Worm (Caenorhabditis elegans) whole organism, L3 larva: ENCODE data around the gene F07H5.13.

Experiments used
- ZK546.5 ChIP-seq: sonication (generic microtip); optimal IDR thresholded peaks from 2 replicates; lab custom pipeline; 2017; ENCODE audit warnings: missing biosample characterization, missing genetic modification characterization
- aly-2 ChIP-seq: fragments of 150-350 bp; optimal IDR thresholded peaks from 2 replicates; lab custom pipeline; 2014; ENCODE audit warnings: missing biosample characterization, missing genetic modification characterization
- ceh-16 ChIP-seq: sonication (generic microtip); optimal IDR thresholded peaks from 2 replicates; lab custom pipeline; 2017; ENCODE audit warnings: missing biosample characterization, missing genetic modification characterization
- ceh-28 ChIP-seq: fragments of 150-350 bp; optimal IDR thresholded peaks from 2 replicates; lab custom pipeline; 2014; ENCODE audit warnings: missing biosample characterization, missing genetic modification reagents, missing genetic modification characterization
- ceh-82 ChIP-seq: fragments of 150-350 bp; optimal IDR thresholded peaks from 2 replicates; lab custom pipeline; 2014; ENCODE audit warnings: missing biosample characterization, missing genetic modification characterization
- ceh-9 ChIP-seq: sonication (generic microtip); optimal IDR thresholded peaks from 2 replicates; lab custom pipeline; 2018; ENCODE audit warnings: missing biosample characterization, missing genetic modification characterization
- daf-12 ChIP-seq: fragments of 150-350 bp; optimal IDR thresholded peaks from 2 replicates; lab custom pipeline; 2014; ENCODE audit warnings: missing biosample characterization, missing genetic modification reagents, missing genetic modification characterization
- egl-27 ChIP-seq: sonication (generic microtip); optimal IDR thresholded peaks from 4 replicates; lab custom pipeline; 2017; ENCODE audit warnings: missing biosample characterization, missing genetic modification reagents, missing genetic modification characterization
- elt-1 ChIP-seq: fragments of 150-350 bp; optimal IDR thresholded peaks from 2 replicates; lab custom pipeline; 2014; ENCODE audit warnings: missing biosample characterization, missing genetic modification characterization
- elt-2 ChIP-seq: sonication (generic microtip); optimal IDR thresholded peaks from 2 replicates; lab custom pipeline; 2016; ENCODE audit warnings: missing genetic modification reagents, mild to moderate bottlenecking, missing genetic modification characterization, missing compliant biosample characterization
- elt-3 ChIP-seq, 3 experiments: fragments of 150-350 bp in 1 of 3; sonication (generic microtip) in 2 of 3; optimal IDR thresholded peaks; 2 replicates in 2 of 3; 4 replicates in 1 of 3; lab custom pipeline; 2014 to 2017; ENCODE audit warnings: missing biosample characterization in 3 of 3, missing genetic modification characterization in 3 of 3
- eor-1 ChIP-seq, 2 experiments: fragments of 150-350 bp; optimal IDR thresholded peaks; 2 replicates each; lab custom pipeline; 2014 to 2018; ENCODE audit warnings: missing biosample characterization in 2 of 2, missing genetic modification characterization in 2 of 2
- fkh-10 ChIP-seq: sonication (generic microtip); optimal IDR thresholded peaks from 2 replicates; lab custom pipeline; 2017; ENCODE audit warnings: missing biosample characterization, missing genetic modification reagents, missing genetic modification characterization
- fkh-2 ChIP-seq: fragments of 150-350 bp; optimal IDR thresholded peaks from 2 replicates; lab custom pipeline; 2014; ENCODE audit warnings: missing biosample characterization, missing genetic modification reagents, missing genetic modification characterization
- fos-1 ChIP-seq: fragments of 150-350 bp; optimal IDR thresholded peaks from 2 replicates; lab custom pipeline; 2014; ENCODE audit warnings: missing biosample characterization, missing genetic modification characterization
- hmg-11 ChIP-seq: sonication (generic microtip); optimal IDR thresholded peaks from 2 replicates; lab custom pipeline; 2016; ENCODE audit warnings: missing genetic modification characterization, missing compliant biosample characterization
- lin-39 ChIP-seq: fragments of 150-350 bp; optimal IDR thresholded peaks from 2 replicates; lab custom pipeline; 2018; ENCODE audit warnings: missing biosample characterization, missing genetic modification reagents, missing genetic modification characterization
- lsy-12 ChIP-seq: sonication (generic microtip); optimal IDR thresholded peaks from 2 replicates; lab custom pipeline; 2016; ENCODE audit warnings: mild to moderate bottlenecking, missing genetic modification characterization, missing compliant biosample characterization
- mdl-1 ChIP-seq: fragments of 150-350 bp; optimal IDR thresholded peaks from 2 replicates; lab custom pipeline; 2014; ENCODE audit warnings: missing biosample characterization, missing genetic modification characterization
- nfya-1 ChIP-seq: sonication (generic microtip); optimal IDR thresholded peaks from 2 replicates; lab custom pipeline; 2017; ENCODE audit warnings: missing genetic modification characterization, mild to moderate bottlenecking, missing compliant biosample characterization, antibody characterized with exemption, moderate library complexity; ENCODE audit not compliant: insufficient read depth
- nhr-12 ChIP-seq: fragments of 150-350 bp; optimal IDR thresholded peaks from 2 replicates; lab custom pipeline; 2014; ENCODE audit warnings: missing biosample characterization, missing genetic modification characterization
- nhr-23 ChIP-seq: fragments of 150-350 bp; optimal IDR thresholded peaks from 2 replicates; lab custom pipeline; 2014; ENCODE audit warnings: missing biosample characterization, missing genetic modification reagents, missing genetic modification characterization
- nhr-237 ChIP-seq: fragments of 150-350 bp; optimal IDR thresholded peaks from 2 replicates; lab custom pipeline; 2014; ENCODE audit warnings: missing biosample characterization, missing genetic modification characterization
- nhr-25 ChIP-seq: sonication (generic microtip); optimal IDR thresholded peaks from 2 replicates; lab custom pipeline; 2017; ENCODE audit warnings: missing biosample characterization, missing genetic modification characterization
- nhr-43 ChIP-seq: sonication (generic microtip); optimal IDR thresholded peaks from 2 replicates; lab custom pipeline; 2016; ENCODE audit warnings: mild to moderate bottlenecking, missing genetic modification characterization, missing compliant biosample characterization; ENCODE audit not compliant: poor library complexity, severe bottlenecking
- nhr-67 ChIP-seq: fragments of 150-350 bp; optimal IDR thresholded peaks from 2 replicates; lab custom pipeline; 2014; ENCODE audit warnings: missing biosample characterization, missing genetic modification characterization
- nhr-76 ChIP-seq: fragments of 150-350 bp; sonication (generic microtip); optimal IDR thresholded peaks from 5 replicates; lab custom pipeline; 2014; ENCODE audit warnings: missing biosample characterization, missing genetic modification characterization
- nhr-77 ChIP-seq: fragments of 150-350 bp; optimal IDR thresholded peaks from 2 replicates; lab custom pipeline; 2014; ENCODE audit warnings: missing biosample characterization, missing genetic modification characterization
- pqm-1 ChIP-seq: fragments of 150-350 bp; optimal IDR thresholded peaks from 2 replicates; lab custom pipeline; 2017; ENCODE audit warnings: missing biosample characterization, missing genetic modification characterization, inconsistent platforms
- skn-1 ChIP-seq: fragments of 150-350 bp; optimal IDR thresholded peaks from 2 replicates; lab custom pipeline; 2014; ENCODE audit warnings: missing biosample characterization, missing genetic modification characterization
- tbx-2 ChIP-seq: sonication (generic microtip); optimal IDR thresholded peaks from 2 replicates; lab custom pipeline; 2016; ENCODE audit warnings: mild to moderate bottlenecking, missing genetic modification characterization, missing compliant biosample characterization
- unc-62 ChIP-seq: fragments of 150-350 bp; sonication (generic microtip); optimal IDR thresholded peaks from 4 replicates; lab custom pipeline; 2014; ENCODE audit warnings: missing biosample characterization, missing genetic modification reagents, missing genetic modification characterization
- zag-1 ChIP-seq: fragments of 150-350 bp; optimal IDR thresholded peaks from 2 replicates; lab custom pipeline; 2014; ENCODE audit warnings: missing biosample characterization, missing genetic modification characterization
- ztf-11 ChIP-seq: fragments of 150-350 bp; optimal IDR thresholded peaks from 2 replicates; lab custom pipeline; 2014; ENCODE audit warnings: missing biosample characterization, missing genetic modification characterization
- ztf-4 ChIP-seq: fragments of 150-350 bp; optimal IDR thresholded peaks from 2 replicates; lab custom pipeline; 2014; ENCODE audit warnings: missing biosample characterization, missing genetic modification characterization

F07H5.13 gene

ce11 chrII:8796391-8796790 is 6.0 kb downstream of the F07H5.13 start (continued):
- TF ChIP-seq ceh-28 (tag; lab: Kevin White, UChicago) (no peak), mdl-1 (tag; lab: Kevin White, UChicago) (peak; percentile 50), elt-1 (tag; lab: Kevin White, UChicago) (no peak), nhr-25 (tag; lab: Kevin White, UChicago) (no peak), ztf-11 (tag; lab: Kevin White, UChicago) (no peak), nfya-1 (tag; lab: Kevin White, UChicago) (peak; percentile 80), egl-27 (tag; lab: Kevin White, UChicago) (no peak), nhr-67 (tag; lab: Kevin White, UChicago) (no peak), ZK546.5 (no peak), fos-1 (tag; lab: Kevin White, UChicago) (no peak), pqm-1 (no peak), daf-12 (tag; lab: Kevin White, UChicago) (no peak), nhr-237 (tag; lab: Kevin White, UChicago) (no peak), skn-1 (tag; lab: Kevin White, UChicago) (no peak), hmg-11 (peak; percentile 56)

ce11 chrII:8799725-8800124 is 9.4 kb downstream of the F07H5.13 start:
- no peak for TF ChIP-seq eor-1 (tag; optimal IDR thresholded peaks at IDR 0.05; lab: Kevin White, UChicago)
- no peak for TF ChIP-seq ztf-4
- peak; percentile 47 for TF ChIP-seq lin-39
- TF ChIP-seq unc-62 (GFP tag; lab: Kevin White, UChicago) = peak; percentile 86
- no peak for TF ChIP-seq ceh-16 (tag; lab: Kevin White, UChicago)
- TF ChIP-seq, all 47 proteins: peak for 2

- TF ChIP-seq fos-1 (tag; lab: Kevin White, UChicago) (no peak), ceh-82 (tag; lab: Kevin White, UChicago) (no peak), fkh-10 (GFP tag; lab: Kevin White, UChicago) (no peak), unc-62 (GFP tag; lab: Kevin White, UChicago) (no peak), fkh-2 (tag; lab: Kevin White, UChicago) (no peak), elt-3 (tag; optimal IDR thresholded peaks at IDR 0.05; lab: Kevin White, UChicago) (no peak), ceh-9 (tag; lab: Kevin White, UChicago) (no peak), lsy-12 (tag; lab: Kevin White, UChicago) (no peak), nhr-237 (tag; lab: Kevin White, UChicago) (no peak), zag-1 (no peak), mdl-1 (tag; lab: Kevin White, UChicago) (no peak), ceh-16 (tag; lab: Kevin White, UChicago) (no peak)
Measured at ce11 chrII:8800830-8801229, 10.5 kb downstream of the F07H5.13 start, which contains the start of gene appg-2. Gene appg-2, plus strand, starts transcription at chrII:8801130.

- TF ChIP-seq nhr-76 (tag; lab: Kevin White, UChicago) (no peak), elt-2 (tag; lab: Kevin White, UChicago) (peak; percentile 6)
Measured at ce11 chrII:8806921-8807320, 16.6 kb downstream of the F07H5.13 start, which contains the start of gene pho-13. Gene pho-13, minus strand, starts transcription at chrII:8807021.

ce11 chrII:8808482-8808881 is 18.1 kb downstream of the F07H5.13 start, which contains the start of gene F07H5.10:
Gene F07H5.10, minus strand, starts transcription at chrII:8808582.
- TF ChIP-seq nhr-76 (tag; lab: Kevin White, UChicago) = no peak
- no peak for TF ChIP-seq nhr-77 (tag; lab: Kevin White, UChicago)
- no peak for TF ChIP-seq nhr-43
- no peak for TF ChIP-seq eor-1 (tag; optimal IDR thresholded peaks at IDR 0.05; lab: Kevin White, UChicago)
- TF ChIP-seq daf-12 (tag; lab: Kevin White, UChicago) = no peak
- TF ChIP-seq aly-2 (tag; lab: Kevin White, UChicago) = no peak
- TF ChIP-seq hmg-11 = no peak
- no peak for TF ChIP-seq fos-1 (tag; lab: Kevin White, UChicago)
- no peak for TF ChIP-seq nfya-1 (tag; lab: Kevin White, UChicago)
- TF ChIP-seq nhr-23 (tag; lab: Kevin White, UChicago) = no peak
- no peak for TF ChIP-seq tbx-2 (tag; lab: Kevin White, UChicago)
- TF ChIP-seq lin-39 = no peak
- TF ChIP-seq nhr-25 (tag; lab: Kevin White, UChicago) = no peak
- no peak for TF ChIP-seq nhr-12 (tag; lab: Kevin White, UChicago)
